Worm (Caenorhabditis elegans) whole organism, midembryonic: Measurements from ENCODE around the gene C08F8.2.

Source experiments
- T22C8.4 ChIP-seq: fragments of 200-800 bp; sonication (Bioruptor generic); IDR thresholded peaks from 2 replicates; pipeline ENCODE4 v1.3.6; 2022; ENCODE audit warnings: missing genetic modification characterization, missing compliant biosample characterization
- cog-1 ChIP-seq: sonication (generic microtip); optimal IDR thresholded peaks from 2 replicates; lab custom pipeline; 2016; ENCODE audit warnings: missing genetic modification characterization, missing compliant biosample characterization
- klf-2 ChIP-seq: fragments of 200-800 bp; sonication (Bioruptor generic); conservative IDR thresholded peaks from 2 replicates; pipeline ENCODE4 v1.3.6; 2022; ENCODE audit warnings: missing genetic modification reagents, missing genetic modification characterization, missing compliant biosample characterization

DNA sequence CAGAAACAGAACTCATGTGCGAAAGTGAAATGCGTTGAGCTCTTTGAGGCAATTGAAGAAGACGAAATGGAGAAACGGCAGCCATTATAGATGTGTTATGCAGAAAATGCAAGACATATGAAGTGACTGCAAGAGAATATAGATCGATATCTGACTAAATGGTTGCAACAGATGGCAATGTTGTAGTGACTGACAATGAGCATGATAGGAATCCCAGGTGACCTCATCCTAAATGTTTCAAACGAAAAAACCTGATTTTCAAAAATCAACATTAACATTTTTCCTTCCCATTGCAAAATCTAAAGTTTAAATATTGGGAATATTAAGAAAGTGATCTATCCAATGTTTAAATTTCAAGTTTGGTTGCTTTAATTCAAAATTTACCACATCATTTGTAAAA lies 9.9 kb downstream of the C08F8.2 start, which contains the start of gene C08F8.15:
- TF ChIP-seq cog-1 (tag; lab: Kevin White, UChicago) (no peak), klf-2 (GFP tag; lab: Robert Waterston, UW) (no peak), T22C8.4 (GFP tag; lab: Robert Waterston, UW) (no peak)
